Fruit fly (Drosophila melanogaster): ENCODE measurements around the gene Grip.
A peak's percentile ranks its signal among the peaks of the same experiment; 100 is the strongest.

The Grip gene

DNA sequence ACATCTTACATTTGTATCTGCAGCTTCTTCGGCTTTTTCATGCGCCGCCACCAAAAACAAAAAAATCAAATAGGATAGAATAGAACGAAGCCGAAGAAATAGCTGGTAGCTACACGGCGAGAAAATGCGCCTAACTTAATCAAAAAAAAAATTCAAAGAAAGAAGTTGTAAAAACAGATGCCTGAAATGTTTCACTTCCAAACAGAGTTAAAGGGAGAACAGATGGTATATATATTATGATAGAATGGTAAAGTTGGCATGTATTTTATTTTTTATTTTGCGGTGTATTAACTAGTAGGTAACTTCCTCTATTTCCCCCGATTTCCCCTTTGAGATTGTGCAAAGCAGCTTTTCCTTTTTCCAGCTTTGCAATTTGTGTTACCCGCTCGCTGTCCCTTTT, 41.7 kb upstream of the Grip start (continued):
- TF ChIP-seq lab (GFP tag; optimal IDR thresholded peaks at IDR 0.05) (peak; percentile 29), CG3407 (GFP tag; optimal IDR thresholded peaks at IDR 0.05) (no peak), CG13624 (GFP tag; optimal IDR thresholded peaks at IDR 0.05) (peak; percentile 1), Dip3 (GFP tag; optimal IDR thresholded peaks at IDR 0.05) (no peak), CG18619 (GFP tag; optimal IDR thresholded peaks at IDR 0.05) (no peak), CG4730 (GFP tag; IDR thresholded peaks at IDR 0.05) (no peak), wdn (GFP tag; IDR thresholded peaks at IDR 0.05) (no peak), repo (GFP tag; optimal IDR thresholded peaks at IDR 0.05) (no peak), NfI (GFP tag; optimal IDR thresholded peaks at IDR 0.05) (peak; percentile 25), CG10267 (tag; optimal IDR thresholded peaks at IDR 0.05) (peak; percentile 6), Atf6 (GFP tag; IDR thresholded peaks at IDR 0.05) (no peak), bowl (GFP tag; IDR thresholded peaks at IDR 0.05) (no peak), CG11723 (GFP tag; optimal IDR thresholded peaks at IDR 0.05) (no peak), CG12744 (GFP tag; optimal IDR thresholded peaks at IDR 0.05) (no peak), yki (optimal IDR thresholded peaks at IDR 0.05) (no peak), CG4707 (GFP tag; optimal IDR thresholded peaks at IDR 0.05) (no peak), Sox102F (GFP tag; optimal IDR thresholded peaks at IDR 0.05) (peak; percentile 54), CG2678 (tag; optimal IDR thresholded peaks at IDR 0.05) (peak; percentile 50), CG10959 (GFP tag; IDR thresholded peaks at IDR 0.05) (0 out of 2 replicates have a peak, but pooled peaks have one; percentile 12), Camta (GFP tag; optimal IDR thresholded peaks at IDR 0.05) (no peak), hkb (optimal IDR thresholded peaks at IDR 0.05) (no peak), hkb (GFP tag; IDR thresholded peaks at IDR 0.05) (0 out of 2 replicates have a peak, but pooled peaks have one; percentile 27), sens-2 (GFP tag; IDR thresholded peaks at IDR 0.05) (no peak), stwl (tag; optimal IDR thresholded peaks at IDR 0.05) (no peak), Abd-B (GFP tag; optimal IDR thresholded peaks at IDR 0.05) (no peak), CG9876 (GFP tag; optimal IDR thresholded peaks at IDR 0.05) (no peak), CG2875 (GFP tag; optimal IDR thresholded peaks at IDR 0.05) (peak; percentile 9), CG3065 (GFP tag; optimal IDR thresholded peaks at IDR 0.05) (no peak), salm (tag; optimal IDR thresholded peaks at IDR 0.05) (no peak), CG11085 (GFP tag; IDR thresholded peaks at IDR 0.05) (no peak), Jarid2 (GFP tag; optimal IDR thresholded peaks at IDR 0.05) (no peak), CG17385 (GFP tag; optimal IDR thresholded peaks at IDR 0.05) (peak; percentile 16), CG8388 (GFP tag; optimal IDR thresholded peaks at IDR 0.05) (peak; percentile 21), Deaf1 (tag; optimal IDR thresholded peaks at IDR 0.05) (peak; percentile 5), grau (tag; optimal IDR thresholded peaks at IDR 0.05) (peak; percentile 44), CG8359 (GFP tag; optimal IDR thresholded peaks at IDR 0.05; ENCODE audit: borderline replicate concordance) (no peak), CG7928 (GFP tag; optimal IDR thresholded peaks at IDR 0.05) (no peak), usp (GFP tag; optimal IDR thresholded peaks at IDR 0.05) (no peak), CrebB (tag; optimal IDR thresholded peaks at IDR 0.05) (no peak), insv (GFP tag; optimal IDR thresholded peaks at IDR 0.05) (no peak), pzg (GFP tag; optimal IDR thresholded peaks at IDR 0.05) (no peak), CG9609 (GFP tag; optimal IDR thresholded peaks at IDR 0.05) (no peak), mirr (GFP tag; optimal IDR thresholded peaks at IDR 0.05) (no peak), CG3726 (GFP tag; IDR thresholded peaks at IDR 0.05) (no peak), Fer3 (tag; optimal IDR thresholded peaks at IDR 0.05) (peak; percentile 5), Asciz (GFP tag; optimal IDR thresholded peaks at IDR 0.05) (no peak), Dek (tag; optimal IDR thresholded peaks at IDR 0.05) (no peak), CG9727 (GFP tag; optimal IDR thresholded peaks at IDR 0.05) (peak; percentile 18), Hr3 (GFP tag; optimal IDR thresholded peaks at IDR 0.05) (no peak), bab2 (GFP tag; optimal IDR thresholded peaks at IDR 0.05) (peak; percentile 10), Hmr (GFP tag; optimal IDR thresholded peaks at IDR 0.05) (peak; percentile 2), CG31365 (tag; optimal IDR thresholded peaks at IDR 0.05) (no peak)
